Fruit fly (Drosophila melanogaster): ENCODE measurements around the gene FoxK.

The FoxK gene

DNA sequence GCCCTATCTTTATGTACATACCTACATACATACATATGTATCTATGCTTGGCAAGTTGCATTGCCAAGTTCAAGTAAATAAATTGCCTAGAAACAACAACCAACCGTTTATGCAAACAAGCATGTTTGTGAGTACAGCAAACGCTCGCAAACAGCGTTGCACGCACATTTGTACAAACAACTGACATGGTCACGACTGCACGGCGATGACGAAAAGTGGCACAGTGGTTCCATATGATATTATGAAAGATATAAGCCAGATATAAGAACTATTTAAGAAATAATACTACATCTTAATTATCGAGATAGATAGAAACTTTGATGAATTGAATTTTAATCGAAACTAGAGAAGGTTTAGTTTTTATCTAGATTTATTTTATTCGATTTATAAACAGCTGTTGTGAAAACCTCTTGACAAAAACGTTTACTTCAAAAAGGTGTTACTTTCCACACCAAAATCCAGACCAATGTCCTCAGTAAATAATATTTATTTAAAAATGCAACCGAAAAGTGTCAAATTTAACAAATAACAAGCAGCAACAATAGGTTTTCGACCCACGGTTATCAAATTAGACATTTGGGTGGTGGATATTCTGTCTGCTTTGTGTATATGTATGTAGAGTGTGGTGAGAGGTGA lies 30.7 kb downstream of the FoxK start (continued):
- TF ChIP-seq CG9215 (GFP tag; IDR thresholded peaks at IDR 0.05) (0 out of 2 replicates have a peak, but pooled peaks have one; percentile 32), Stat92E (GFP tag; optimal IDR thresholded peaks at IDR 0.05) (peak in 1 of 3 experiments; percentile 87), CG34376 (GFP tag; optimal IDR thresholded peaks at IDR 0.05) (peak; percentile 70), Max (GFP tag; optimal IDR thresholded peaks at IDR 0.05) (peak; percentile 93), fru (optimal IDR thresholded peaks at IDR 0.05) (no peak), CG17912 (GFP tag; optimal IDR thresholded peaks at IDR 0.05) (no peak), gfzf (GFP tag; optimal IDR thresholded peaks at IDR 0.05) (no peak), trem (tag; optimal IDR thresholded peaks at IDR 0.05) (peak; percentile 49), Dfd (GFP tag; optimal IDR thresholded peaks at IDR 0.05) (no peak), CG18599 (GFP tag; optimal IDR thresholded peaks at IDR 0.05) (peak; percentile 85), ac (GFP tag; optimal IDR thresholded peaks at IDR 0.05) (peak; percentile 75), CG31388 (GFP tag; optimal IDR thresholded peaks at IDR 0.05) (peak; percentile 81), lab (GFP tag; optimal IDR thresholded peaks at IDR 0.05) (peak; percentile 89), CG3838 (GFP tag; optimal IDR thresholded peaks at IDR 0.05) (peak; percentile 79), CG42726 (GFP tag; IDR thresholded peaks at IDR 0.05; ENCODE audit: partially characterized antibody) (no peak), CG2202 (tag; optimal IDR thresholded peaks at IDR 0.05) (peak; percentile 86), chm (GFP tag; IDR thresholded peaks at IDR 0.05) (peak; percentile 94; the same call in 1 of the 2 replicates), B-H2 (GFP tag; optimal IDR thresholded peaks at IDR 0.05) (no peak), E2f2 (GFP tag; IDR thresholded peaks at IDR 0.05) (peak; percentile 72), CG6683 (GFP tag; optimal IDR thresholded peaks at IDR 0.05) (peak; percentile 82), cas (GFP tag; IDR thresholded peaks at IDR 0.05) (no peak), Hr39 (optimal IDR thresholded peaks at IDR 0.05) (no peak), sd (tag; optimal IDR thresholded peaks at IDR 0.05) (peak; percentile 73), CG15514 (GFP tag; optimal IDR thresholded peaks at IDR 0.05) (peak; percentile 68), cad (GFP tag; optimal IDR thresholded peaks at IDR 0.05) (no peak), CG16863 (GFP tag; optimal IDR thresholded peaks at IDR 0.05) (peak; percentile 87), CG34422 (GFP tag; IDR thresholded peaks at IDR 0.05) (peak; percentile 74), Sin3A (optimal IDR thresholded peaks at IDR 0.05) (no peak), CG14860 (GFP tag; IDR thresholded peaks at IDR 0.05; ENCODE audit: partially characterized antibody) (peak; percentile 47; the same call in 1 of the 3 replicates), Atf3 (GFP tag; optimal IDR thresholded peaks at IDR 0.05) (peak; percentile 73), toy (GFP tag; IDR thresholded peaks at IDR 0.05) (0 out of 2 replicates have a peak, but pooled peaks have one; percentile 8), CG3726 (GFP tag; IDR thresholded peaks at IDR 0.05) (no peak; the same call in 1 of the 3 replicates), CG12942 (GFP tag; optimal IDR thresholded peaks at IDR 0.05) (peak; percentile 47), ERR (GFP tag; optimal IDR thresholded peaks at IDR 0.05) (no peak), CG1603 (tag; optimal IDR thresholded peaks at IDR 0.05) (peak; percentile 71), Oaz (GFP tag; IDR thresholded peaks at IDR 0.05) (peak; percentile 43; the same call in 1 of the 2 replicates), Dp (GFP tag; optimal IDR thresholded peaks at IDR 0.05) (no peak), Bgb (GFP tag; IDR thresholded peaks at IDR 0.05; ENCODE audit: partially characterized antibody) (no peak), corto (GFP tag; optimal IDR thresholded peaks at IDR 0.05) (peak; percentile 49), tgo (GFP tag; IDR thresholded peaks at IDR 0.05) (peak; percentile 83; the same call in 2 of the 3 replicates), Ravus (GFP tag; IDR thresholded peaks at IDR 0.05) (no peak; the same call in none of the 2 replicates), HmgD (GFP tag; optimal IDR thresholded peaks at IDR 0.05) (no peak), tap (tag; optimal IDR thresholded peaks at IDR 0.05) (peak; percentile 87), fd64A (GFP tag; optimal IDR thresholded peaks at IDR 0.05) (peak; percentile 45), CG7745 (tag; optimal IDR thresholded peaks at IDR 0.05) (peak; percentile 69), CG12769 (tag; optimal IDR thresholded peaks at IDR 0.05) (peak; percentile 3), GATAe (GFP tag; conservative IDR thresholded peaks at IDR 0.05) (no peak), CG15479 (GFP tag; optimal IDR thresholded peaks at IDR 0.05) (peak; percentile 82), CG17186 (GFP tag; optimal IDR thresholded peaks at IDR 0.05) (peak; percentile 52), CG4424 (GFP tag; optimal IDR thresholded peaks at IDR 0.05) (peak; percentile 94)
